Worm (Caenorhabditis elegans) whole organism, L4 larva: Measurements from ENCODE around the gene T10D4.7.

Experiments
- R02D3.7 ChIP-seq: fragments of 150-350 bp; sonication (generic microtip); optimal IDR thresholded peaks from 3 replicates; lab custom pipeline; 2014; ENCODE audit warnings: missing biosample characterization, missing genetic modification characterization
- ces-1 ChIP-seq: fragments of 150-350 bp; sonication (generic microtip); optimal IDR thresholded peaks from 4 replicates; lab custom pipeline; 2014; ENCODE audit warnings: missing biosample characterization, missing genetic modification reagents, missing genetic modification characterization
- nhr-25 ChIP-seq: sonication (generic microtip); optimal IDR thresholded peaks from 2 replicates; lab custom pipeline; 2017; ENCODE audit warnings: missing genetic modification characterization, mild to moderate bottlenecking, missing compliant biosample characterization, antibody characterized with exemption, moderate library complexity, borderline replicate concordance; ENCODE audit not compliant: insufficient read depth

DNA sequence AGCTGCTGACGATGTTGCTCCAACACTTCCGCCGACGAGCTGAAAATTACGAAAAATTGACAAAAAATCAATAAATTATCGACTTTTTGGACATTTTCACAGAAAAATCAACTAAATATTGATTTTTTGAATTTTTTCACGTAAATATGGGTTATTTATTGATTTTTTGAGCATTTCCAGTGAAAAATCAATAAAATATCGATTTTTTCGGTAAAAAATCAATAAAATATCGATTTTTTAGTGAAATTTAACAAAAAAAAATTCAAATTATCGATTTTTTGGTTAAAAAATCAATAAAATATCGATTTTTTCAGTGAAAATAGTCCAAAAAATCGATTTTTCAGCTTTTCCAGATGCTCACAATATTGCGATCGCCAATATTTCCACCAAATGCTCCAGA lies 47.4 kb upstream of the T10D4.7 start:
- TF ChIP-seq R02D3.7 (tag; lab: Kevin White, UChicago): no peak
- TF ChIP-seq nhr-25 (tag; lab: Kevin White, UChicago): no peak
- no peak for TF ChIP-seq ces-1 (GFP tag; lab: Kevin White, UChicago)
